Worm (Caenorhabditis elegans) whole organism, early embryonic: ENCODE measurements around the gene his-32.

Source experiments
- B0310.2 ChIP-seq: sonication (generic microtip); optimal IDR thresholded peaks from 2 replicates; lab custom pipeline; 2016; ENCODE audit warnings: mild to moderate bottlenecking, missing genetic modification characterization, missing compliant biosample characterization
- F13C5.2 ChIP-seq: sonication (generic microtip); optimal IDR thresholded peaks from 2 replicates; lab custom pipeline; 2017; ENCODE audit warnings: mild to moderate bottlenecking, missing genetic modification characterization, inconsistent platforms, missing compliant biosample characterization
- aly-1 ChIP-seq: sonication (generic microtip); optimal IDR thresholded peaks from 2 replicates; lab custom pipeline; 2016; ENCODE audit warnings: missing genetic modification characterization, missing compliant biosample characterization
- ama-1 ChIP-seq: fragments of 150-350 bp; optimal IDR thresholded peaks from 2 replicates; lab custom pipeline; 2014
- ceh-13 ChIP-seq: fragments of 200-800 bp; sonication (Bioruptor generic); optimal IDR thresholded peaks from 2 replicates; lab custom pipeline; 2018; ENCODE audit warnings: mild to moderate bottlenecking, missing genetic modification characterization, missing compliant biosample characterization
- ceh-36 ChIP-seq: sonication (generic microtip); optimal IDR thresholded peaks from 2 replicates; lab custom pipeline; 2016; ENCODE audit warnings: missing genetic modification characterization, inconsistent platforms, missing compliant biosample characterization
- flt-1 ChIP-seq: fragments of 200-800 bp; sonication (Bioruptor generic); IDR thresholded peaks from 2 replicates; pipeline ENCODE4 v1.3.6; 2022; ENCODE audit warnings: missing genetic modification characterization, missing compliant biosample characterization
- hmbx-1 ChIP-seq: sonication (generic microtip); optimal IDR thresholded peaks from 2 replicates; lab custom pipeline; 2016; ENCODE audit warnings: mild to moderate bottlenecking, missing genetic modification characterization, missing compliant biosample characterization
- hmg-4 ChIP-seq: fragments of 200-800 bp; sonication (Bioruptor generic); optimal IDR thresholded peaks from 2 replicates; lab custom pipeline; 2018; ENCODE audit warnings: mild to moderate bottlenecking, missing genetic modification characterization, missing compliant biosample characterization
- hnd-1 ChIP-seq: sonication (generic microtip); optimal IDR thresholded peaks from 2 replicates; lab custom pipeline; 2016; ENCODE audit warnings: missing genetic modification characterization, missing compliant biosample characterization
- scrt-1 ChIP-seq: fragments of 200-800 bp; sonication (Bioruptor generic); IDR thresholded peaks from 2 replicates; pipeline ENCODE4 v1.3.6; 2022; ENCODE audit warnings: missing genetic modification characterization, missing compliant biosample characterization
- tbx-11 ChIP-seq: fragments of 200-800 bp; sonication (Bioruptor generic); IDR thresholded peaks from 2 replicates; pipeline ENCODE4 v1.3.6; 2022; ENCODE audit warnings: missing genetic modification characterization, missing compliant biosample characterization
- tbx-37 ChIP-seq: fragments of 200-800 bp; sonication (Bioruptor generic); conservative IDR thresholded peaks from 2 replicates; pipeline ENCODE4 v1.3.6; 2022; ENCODE audit warnings: missing genetic modification reagents, missing genetic modification characterization, missing compliant biosample characterization
- tra-4 ChIP-seq: sonication (generic microtip); optimal IDR thresholded peaks from 2 replicates; lab custom pipeline; 2017; ENCODE audit warnings: missing genetic modification characterization, missing compliant biosample characterization

DNA sequence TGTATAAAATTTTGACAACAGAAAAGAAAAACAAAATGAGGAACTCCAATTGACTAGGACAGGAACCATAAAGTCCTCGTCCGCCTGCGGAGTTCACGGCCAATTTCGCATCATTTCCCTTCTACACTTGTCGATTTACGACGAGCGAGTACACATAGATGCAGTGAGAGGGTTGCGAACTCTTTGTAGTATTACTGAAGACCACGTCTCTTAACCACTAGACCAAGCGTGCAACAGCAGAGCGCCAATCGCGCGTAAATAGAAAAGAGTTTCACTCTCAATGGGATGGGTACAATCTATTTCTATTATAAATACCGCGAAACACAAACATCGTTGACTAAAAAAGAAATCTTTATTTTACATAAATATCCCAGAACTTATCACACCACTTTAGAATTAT lies 41.3 kb downstream of the his-32 start:
- TF ChIP-seq ama-1 (lab: Kevin White, UChicago) (no peak), hmg-4 (GFP tag; lab: Kevin White, UChicago) (peak; percentile 96), flt-1 (GFP tag; lab: Robert Waterston, UW) (peak; percentile 94), tbx-11 (GFP tag; lab: Robert Waterston, UW) (peak; percentile 88), F13C5.2 (tag; lab: Kevin White, UChicago) (peak; percentile 92), ceh-13 (GFP tag; lab: Kevin White, UChicago) (peak; percentile 82), scrt-1 (GFP tag; lab: Robert Waterston, UW) (peak; percentile 93), aly-1 (peak; percentile 91), B0310.2 (peak; percentile 85), hnd-1 (tag; lab: Kevin White, UChicago) (peak; percentile 82), ceh-36 (tag; lab: Kevin White, UChicago) (peak; percentile 91), hmbx-1 (tag; lab: Kevin White, UChicago) (peak; percentile 88), tbx-37 (GFP tag; lab: Robert Waterston, UW) (peak; percentile 94), tra-4 (tag; lab: Kevin White, UChicago) (peak; percentile 84)
